Fruit fly (Drosophila melanogaster) whole organism, embryonic: ENCODE data around the gene Dpm1.

Experiments used
- Aef1 ChIP-seq: fragments of 200-800 bp; sonication (Bioruptor generic); IDR thresholded peaks from 3 replicates; pipeline ENCODE4 v1.3.6; 2022; ENCODE audit warnings: missing biosample characterization, missing genetic modification characterization
- Atf-2 ChIP-seq: fragments of 200-800 bp; sonication (Bioruptor generic); optimal IDR thresholded peaks from 2 replicates; lab custom pipeline; 2016; ENCODE audit warnings: missing biosample characterization, missing genetic modification characterization
- BtbVII ChIP-seq: fragments of 200-800 bp; sonication (Bioruptor generic); optimal IDR thresholded peaks from 3 replicates; lab custom pipeline; 2017; ENCODE audit warnings: missing biosample characterization, mild to moderate bottlenecking, missing genetic modification characterization
- CG11247 ChIP-seq: fragments of 200-800 bp; sonication (Bioruptor generic); IDR thresholded peaks from 2 replicates; pipeline ENCODE4 v1.3.6; 2022; ENCODE audit warnings: missing biosample characterization, missing genetic modification characterization
- CG12104 ChIP-seq: fragments of 200-800 bp; sonication (Bioruptor generic); optimal IDR thresholded peaks from 3 replicates; lab custom pipeline; 2016; ENCODE audit warnings: missing biosample characterization, missing genetic modification characterization
- CG12391 ChIP-seq: fragments of 200-800 bp; sonication (Bioruptor generic); optimal IDR thresholded peaks from 3 replicates; lab custom pipeline; 2018; ENCODE audit warnings: missing biosample characterization, mild to moderate bottlenecking, missing genetic modification characterization, moderate library complexity
- CG15479 ChIP-seq: fragments of 200-800 bp; sonication (Bioruptor generic); optimal IDR thresholded peaks from 3 replicates; lab custom pipeline; 2019; ENCODE audit warnings: missing biosample characterization, mild to moderate bottlenecking, missing genetic modification characterization, moderate library complexity
- CG15514 ChIP-seq: fragments of 200-800 bp; sonication (Bioruptor generic); optimal IDR thresholded peaks from 3 replicates; lab custom pipeline; 2017; ENCODE audit warnings: missing biosample characterization, missing genetic modification characterization, mild to moderate bottlenecking, moderate library complexity, missing genetic modification reagents
- CG2116 ChIP-seq: fragments of 200-800 bp; sonication (Bioruptor generic); optimal IDR thresholded peaks from 3 replicates; lab custom pipeline; 2018; ENCODE audit warnings: missing biosample characterization, mild to moderate bottlenecking, missing genetic modification characterization
- CG2202 ChIP-seq: fragments of 200-800 bp; sonication (Bioruptor generic); optimal IDR thresholded peaks from 2 replicates; lab custom pipeline; 2018; ENCODE audit warnings: missing biosample characterization, mild to moderate bottlenecking, missing genetic modification characterization
- CG2875 ChIP-seq: fragments of 200-800 bp; sonication (Bioruptor generic); optimal IDR thresholded peaks from 2 replicates; lab custom pipeline; 2017; ENCODE audit warnings: missing biosample characterization, mild to moderate bottlenecking, missing genetic modification characterization, missing genetic modification reagents
- CG32767 ChIP-seq: fragments of 200-800 bp; sonication (Bioruptor generic); IDR thresholded peaks from 2 replicates; pipeline ENCODE4 v1.3.6; 2022; ENCODE audit warnings: missing biosample characterization, missing genetic modification characterization
- CG4404 ChIP-seq: fragments of 200-800 bp; sonication (Bioruptor generic); IDR thresholded peaks from 2 replicates; pipeline ENCODE4 v1.3.6; 2022; ENCODE audit warnings: missing biosample characterization, missing genetic modification characterization
- CG4617 ChIP-seq: fragments of 200-800 bp; sonication (Bioruptor generic); optimal IDR thresholded peaks from 3 replicates; lab custom pipeline; 2016; ENCODE audit warnings: missing biosample characterization, missing genetic modification characterization, borderline replicate concordance
- CG4707 ChIP-seq: fragments of 200-800 bp; sonication (Bioruptor generic); optimal IDR thresholded peaks from 2 replicates; lab custom pipeline; 2018; ENCODE audit warnings: missing biosample characterization, mild to moderate bottlenecking, missing genetic modification characterization, moderate library complexity
- CG5953 ChIP-seq: fragments of 200-800 bp; sonication (Bioruptor generic); IDR thresholded peaks from 2 replicates; pipeline ENCODE4 v1.3.6; 2022; ENCODE audit warnings: missing biosample characterization, missing genetic modification characterization
- CG9609 ChIP-seq: fragments of 200-800 bp; sonication (Bioruptor generic); optimal IDR thresholded peaks from 3 replicates; lab custom pipeline; 2016; ENCODE audit warnings: missing biosample characterization, missing genetic modification characterization
- CG9727 ChIP-seq: fragments of 200-800 bp; sonication (Bioruptor generic); optimal IDR thresholded peaks from 3 replicates; lab custom pipeline; 2017; ENCODE audit warnings: missing biosample characterization, mild to moderate bottlenecking, missing genetic modification characterization
- Deaf1 ChIP-seq: fragments of 200-800 bp; optimal IDR thresholded peaks from 3 replicates; lab custom pipeline; 2019; ENCODE audit warnings: missing biosample characterization, mild to moderate bottlenecking, missing genetic modification characterization, moderate library complexity
- Dfd ChIP-seq, 2 experiments: fragments of >200 bp; optimal IDR thresholded peaks; 2 replicates each; lab custom pipeline; 2017; ENCODE audit warnings: missing biosample characterization in 2 of 2, missing genetic modification characterization in 2 of 2
- E2f2 ChIP-seq: fragments of 200-800 bp; sonication (Bioruptor generic); IDR thresholded peaks from 2 replicates; pipeline ENCODE4 v1.3.6; 2022; ENCODE audit warnings: missing biosample characterization, missing genetic modification characterization
- Ets97D ChIP-seq: fragments of 200-800 bp; sonication (Bioruptor generic); optimal IDR thresholded peaks from 3 replicates; lab custom pipeline; 2016; ENCODE audit warnings: missing biosample characterization, missing genetic modification characterization
- HLH4C ChIP-seq: fragments of 200-800 bp; sonication (Bioruptor generic); IDR thresholded peaks from 3 replicates; pipeline ENCODE4 v1.3.6; 2022; ENCODE audit warnings: missing biosample characterization, missing genetic modification characterization; ENCODE audit not compliant: partially characterized antibody
- MBD-R2 ChIP-seq: fragments of 200-800 bp; sonication (Bioruptor generic); IDR thresholded peaks from 2 replicates; pipeline ENCODE4 v1.3.6; 2022; ENCODE audit warnings: missing biosample characterization, missing genetic modification characterization
- Max ChIP-seq: fragments of 200-800 bp; sonication (Bioruptor generic); optimal IDR thresholded peaks from 2 replicates; lab custom pipeline; 2016; ENCODE audit warnings: missing biosample characterization, mild to moderate bottlenecking, missing genetic modification characterization
- NC2β ChIP-seq: fragments of 200-800 bp; sonication (Bioruptor generic); optimal IDR thresholded peaks from 2 replicates; lab custom pipeline; 2016; ENCODE audit warnings: missing biosample characterization, missing genetic modification characterization
- NK7.1 ChIP-seq: fragments of 200-800 bp; sonication (Bioruptor generic); optimal IDR thresholded peaks from 3 replicates; lab custom pipeline; 2016; ENCODE audit warnings: missing biosample characterization, missing genetic modification characterization
- Ravus ChIP-seq: fragments of 200-800 bp; sonication (Bioruptor generic); IDR thresholded peaks from 2 replicates; pipeline ENCODE4 v1.3.6; 2022; ENCODE audit warnings: missing biosample characterization, missing genetic modification characterization
- Sox102F ChIP-seq: fragments of 200-800 bp; sonication (Bioruptor generic); optimal IDR thresholded peaks from 2 replicates; lab custom pipeline; 2018; ENCODE audit warnings: missing biosample characterization, mild to moderate bottlenecking, missing genetic modification characterization, moderate library complexity
- Usf ChIP-seq: fragments of 200-800 bp; sonication (Bioruptor generic); optimal IDR thresholded peaks from 2 replicates; lab custom pipeline; 2017; ENCODE audit warnings: missing genotype, missing biosample characterization, missing genetic modification characterization
- aop ChIP-seq: fragments of 200-800 bp; sonication (Bioruptor generic); IDR thresholded peaks from 2 replicates; pipeline ENCODE4 v1.3.6; 2022; ENCODE audit warnings: missing biosample characterization, missing genetic modification characterization
- bowl ChIP-seq: fragments of 200-800 bp; sonication (Bioruptor generic); IDR thresholded peaks from 2 replicates; pipeline ENCODE4 v1.3.6; 2022; ENCODE audit warnings: missing biosample characterization, missing genetic modification characterization
- btn ChIP-seq: fragments of 200-800 bp; sonication (Bioruptor generic); optimal IDR thresholded peaks from 2 replicates; lab custom pipeline; 2016; ENCODE audit warnings: missing biosample characterization, missing genetic modification characterization
- chn ChIP-seq: fragments of 200-800 bp; sonication (Bioruptor generic); optimal IDR thresholded peaks from 2 replicates; lab custom pipeline; 2016; ENCODE audit warnings: missing biosample characterization, missing genetic modification characterization
- ci ChIP-seq: fragments of 200-800 bp; sonication (Bioruptor generic); IDR thresholded peaks from 3 replicates; pipeline ENCODE4 v1.3.6; 2022; ENCODE audit warnings: missing biosample characterization, missing genetic modification characterization
- crol ChIP-seq: fragments of 200-800 bp; sonication (Bioruptor generic); IDR thresholded peaks from 2 replicates; pipeline ENCODE4 v1.3.6; 2022; ENCODE audit warnings: missing biosample characterization, missing genetic modification characterization
- da ChIP-seq: fragments of 200-800 bp; sonication (Bioruptor generic); optimal IDR thresholded peaks from 2 replicates; lab custom pipeline; 2016; ENCODE audit warnings: missing biosample characterization, missing genetic modification characterization
- fu2 ChIP-seq: fragments of 200-800 bp; sonication (Bioruptor generic); optimal IDR thresholded peaks from 2 replicates; lab custom pipeline; 2016; ENCODE audit warnings: missing biosample characterization, missing genetic modification characterization
- gcm ChIP-seq: fragments of 200-800 bp; sonication (Bioruptor generic); optimal IDR thresholded peaks from 2 replicates; lab custom pipeline; 2019; ENCODE audit warnings: missing biosample characterization, mild to moderate bottlenecking, missing genetic modification characterization, moderate library complexity
- gfzf ChIP-seq: fragments of 200-800 bp; sonication (Bioruptor generic); optimal IDR thresholded peaks from 2 replicates; lab custom pipeline; 2016; ENCODE audit warnings: missing biosample characterization, mild to moderate bottlenecking, missing genetic modification characterization, moderate library complexity
- grau ChIP-seq: fragments of 200-800 bp; optimal IDR thresholded peaks from 3 replicates; lab custom pipeline; 2019; ENCODE audit warnings: missing biosample characterization, mild to moderate bottlenecking, missing genetic modification characterization, moderate library complexity
- grn ChIP-seq: fragments of 200-800 bp; sonication (Bioruptor generic); optimal IDR thresholded peaks from 3 replicates; lab custom pipeline; 2017; ENCODE audit warnings: missing biosample characterization, missing genetic modification characterization
- hbn ChIP-seq: fragments of 200-800 bp; sonication (Bioruptor generic); IDR thresholded peaks from 2 replicates; pipeline ENCODE4 v1.3.6; 2022; ENCODE audit warnings: missing biosample characterization, missing genetic modification characterization; ENCODE audit not compliant: partially characterized antibody
- maf-S ChIP-seq: fragments of 200-800 bp; sonication (Bioruptor generic); optimal IDR thresholded peaks from 2 replicates; lab custom pipeline; 2016; ENCODE audit warnings: missing biosample characterization, missing genetic modification characterization
- onecut ChIP-seq: fragments of 200-800 bp; sonication (Bioruptor generic); IDR thresholded peaks from 2 replicates; pipeline ENCODE4 v1.3.6; 2022; ENCODE audit warnings: missing biosample characterization, missing genetic modification characterization
- pita ChIP-seq: fragments of 200-800 bp; sonication (Bioruptor generic); optimal IDR thresholded peaks from 2 replicates; lab custom pipeline; 2017; ENCODE audit warnings: missing biosample characterization, mild to moderate bottlenecking, missing genetic modification characterization
- repo ChIP-seq: fragments of 200-800 bp; sonication (Bioruptor generic); optimal IDR thresholded peaks from 2 replicates; lab custom pipeline; 2016; ENCODE audit warnings: missing biosample characterization, missing genetic modification characterization
- tna ChIP-seq: fragments of 200-800 bp; sonication (Bioruptor generic); IDR thresholded peaks from 2 replicates; pipeline ENCODE4 v1.3.6; 2022; ENCODE audit warnings: missing biosample characterization, missing genetic modification characterization; ENCODE audit not compliant: partially characterized antibody
- unc-4 ChIP-seq: fragments of 200-800 bp; sonication (Bioruptor generic); IDR thresholded peaks from 2 replicates; pipeline ENCODE4 v1.3.6; 2022; ENCODE audit warnings: missing biosample characterization, missing genetic modification characterization; ENCODE audit not compliant: partially characterized antibody
- vvl ChIP-seq: fragments of 200-800 bp; sonication (Bioruptor generic); IDR thresholded peaks from 2 replicates; pipeline ENCODE4 v1.3.6; 2022; ENCODE audit warnings: missing biosample characterization, missing genetic modification characterization

Dpm1 gene

dm6 chr2L:19519611-19520010 lies 6.6 kb downstream of the Dpm1 start (continued):
- peak; percentile 19; the same call in 1 of the 2 replicates for TF ChIP-seq onecut (GFP tag; lab: Robert Waterston, UW)
- no peak for TF ChIP-seq CG11247 (GFP tag; lab: Robert Waterston, UW)
- TF ChIP-seq grn (GFP tag; lab: Kevin White, UChicago), result no peak
- TF ChIP-seq MBD-R2 (GFP tag; lab: Robert Waterston, UW), result no peak
- no peak for TF ChIP-seq CG9727 (GFP tag; lab: Kevin White, UChicago)
- no peak for TF ChIP-seq maf-S
- peak; percentile 35; the same call in 1 of the 2 replicates for TF ChIP-seq CG32767
- no peak for TF ChIP-seq CG12391
- 0 out of 2 replicates have a peak, but pooled peaks have one; percentile 15 for TF ChIP-seq CG4404 (GFP tag; lab: Robert Waterston, UW)
- TF ChIP-seq, all 482 proteins: peak for 17

- TF ChIP-seq gcm (GFP tag; lab: Kevin White, UChicago) (no peak), CG15514 (peak; percentile 40), Atf-2 (GFP tag; lab: Kevin White, UChicago) (no peak), CG2875 (GFP tag; lab: Kevin White, UChicago) (no peak), fu2 (GFP tag; lab: Kevin White, UChicago) (no peak), CG12104 (GFP tag; lab: Kevin White, UChicago) (no peak), CG4707 (no peak), CG4404 (GFP tag; lab: Robert Waterston, UW) (no peak), CG9609 (GFP tag; lab: Kevin White, UChicago) (no peak), gfzf (no peak), ci (peak; percentile 36; the same call in 1 of the 3 replicates), da (GFP tag; lab: Kevin White, UChicago) (no peak), NC2β (GFP tag; lab: Kevin White, UChicago) (no peak), Max (GFP tag; lab: Kevin White, UChicago) (no peak), pita (GFP tag; lab: Kevin White, UChicago) (no peak), NK7.1 (no peak), crol (GFP tag; lab: Robert Waterston, UW) (peak; percentile 89), grau (tag; lab: Kevin White, UChicago) (no peak), CG2202 (tag; lab: Kevin White, UChicago) (no peak), aop (GFP tag; lab: Robert Waterston, UW) (no peak), CG2116 (GFP tag; lab: Kevin White, UChicago) (peak; percentile 21), CG15479 (GFP tag; lab: Kevin White, UChicago) (no peak), Usf (GFP tag; lab: Kevin White, UChicago) (no peak), Aef1 (GFP tag; lab: Robert Waterston, UW) (no peak), Sox102F (GFP tag; lab: Kevin White, UChicago) (no peak), tna (peak; percentile 58; the same call in 1 of the 2 replicates), Deaf1 (tag; lab: Kevin White, UChicago) (peak; percentile 85), Ets97D (GFP tag; lab: Kevin White, UChicago) (no peak), bowl (GFP tag; lab: Robert Waterston, UW) (no peak), CG4617 (GFP tag; lab: Kevin White, UChicago) (no peak), hbn (GFP tag; lab: Robert Waterston, UW) (0 out of 2 replicates have a peak, but pooled peaks have one; percentile 29), vvl (no peak), CG5953 (no peak), unc-4 (GFP tag; lab: Robert Waterston, UW) (peak; percentile 46; the same call in 1 of the 2 replicates), btn (no peak), E2f2 (GFP tag; lab: Robert Waterston, UW) (peak; percentile 47), BtbVII (GFP tag; lab: Kevin White, UChicago) (no peak), Dfd (GFP tag; optimal IDR thresholded peaks at IDR 0.05; lab: Kevin White, UChicago) (no peak), chn (no peak), HLH4C (peak; percentile 78), repo (GFP tag; lab: Kevin White, UChicago) (no peak), Ravus (GFP tag; lab: Robert Waterston, UW) (no peak)
These were observed 7.5 kb downstream of the Dpm1 start, which contains the start of gene CG10132 for dm6 chr2L:19518636-19519086. TSS of gene CG10132 (plus strand) at chr2L:19518824.
